Worm (Caenorhabditis elegans) whole organism, late embryonic: ENCODE data around the gene F33A8.4.

Experiments
- C38D4.7 ChIP-seq: fragments of 200-800 bp; sonication (Bioruptor generic); optimal IDR thresholded peaks from 2 replicates; lab custom pipeline; 2018; ENCODE audit warnings: mild to moderate bottlenecking, missing genetic modification characterization, moderate library complexity, missing compliant biosample characterization
- Y22D7AL.16 ChIP-seq: sonication (generic microtip); optimal IDR thresholded peaks from 2 replicates; lab custom pipeline; 2016; ENCODE audit warnings: missing genetic modification characterization, missing compliant biosample characterization
- ceh-14 ChIP-seq: sonication (generic microtip); optimal IDR thresholded peaks from 2 replicates; lab custom pipeline; 2016; ENCODE audit warnings: missing genotype, missing genetic modification characterization, missing compliant biosample characterization
- ceh-22 ChIP-seq: sonication (generic microtip); optimal IDR thresholded peaks from 2 replicates; lab custom pipeline; 2017; ENCODE audit warnings: missing biosample characterization, missing genetic modification characterization
- dve-1 ChIP-seq: sonication (generic microtip); optimal IDR thresholded peaks from 2 replicates; lab custom pipeline; 2017; ENCODE audit warnings: antibody characterized with exemption, mild to moderate bottlenecking, missing genetic modification characterization, missing compliant biosample characterization
- elt-2 ChIP-seq: sonication (generic microtip); optimal IDR thresholded peaks from 2 replicates; lab custom pipeline; 2016; ENCODE audit warnings: missing genetic modification reagents, missing genetic modification characterization, missing compliant biosample characterization
- fkh-10 ChIP-seq: fragments of 150-350 bp; optimal IDR thresholded peaks from 2 replicates; lab custom pipeline; 2014; ENCODE audit warnings: missing biosample characterization, missing genetic modification reagents, missing genetic modification characterization
- hlh-6 ChIP-seq: sonication (generic microtip); optimal IDR thresholded peaks from 2 replicates; lab custom pipeline; 2016; ENCODE audit warnings: missing genotype, missing genetic modification characterization, missing compliant biosample characterization
- nhr-11 ChIP-seq: fragments of 150-350 bp; optimal IDR thresholded peaks from 2 replicates; lab custom pipeline; 2014; ENCODE audit warnings: missing biosample characterization, missing genetic modification characterization
- pha-4 ChIP-seq: fragments of 150-350 bp; optimal IDR thresholded peaks from 2 replicates; lab custom pipeline; 2018; ENCODE audit warnings: missing biosample characterization, missing genetic modification reagents, missing genetic modification characterization
- pqm-1 ChIP-seq: sonication (generic microtip); optimal IDR thresholded peaks from 2 replicates; lab custom pipeline; 2016; ENCODE audit warnings: missing genetic modification characterization, missing compliant biosample characterization
- sox-2 ChIP-seq: fragments of 200-800 bp; sonication (Bioruptor generic); IDR thresholded peaks from 2 replicates; pipeline ENCODE4 v1.3.6; 2022; ENCODE audit warnings: missing genetic modification reagents, missing genetic modification characterization, missing compliant biosample characterization

- no peak for TF ChIP-seq C38D4.7 (GFP tag; lab: Kevin White, UChicago)
- TF ChIP-seq elt-2 (tag; lab: Kevin White, UChicago), result no peak
- no peak for TF ChIP-seq ceh-22 (tag; lab: Kevin White, UChicago)
- TF ChIP-seq nhr-11 (tag; lab: Kevin White, UChicago), result no peak
- no peak for TF ChIP-seq pqm-1
- no peak for TF ChIP-seq pha-4 (tag; lab: Kevin White, UChicago)
- TF ChIP-seq Y22D7AL.16 (tag; lab: Kevin White, UChicago), result no peak
- TF ChIP-seq sox-2 (GFP tag; lab: Robert Waterston, UW), result no peak
- TF ChIP-seq dve-1 (tag; lab: Kevin White, UChicago), result no peak
- TF ChIP-seq fkh-10 (GFP tag; lab: Kevin White, UChicago), result no peak
- no peak for TF ChIP-seq ceh-14
- no peak for TF ChIP-seq hlh-6
These were observed 6.4 kb upstream of the F33A8.4 start, which contains the start of gene F45E10.2 for ce11 chrII:11055223-11055622.
